Worm (Caenorhabditis elegans) whole organism, late embryonic: ENCODE measurements around the gene R12H7.4.
A peak's percentile ranks its signal among the peaks of the same experiment; 100 is the strongest.

Experiments
- F13H6.1 ChIP-seq: sonication (generic microtip); optimal IDR thresholded peaks from 2 replicates; lab custom pipeline; 2016; ENCODE audit warnings: missing genetic modification characterization, missing compliant biosample characterization
- K09A11.1 ChIP-seq: sonication (generic microtip); optimal IDR thresholded peaks from 2 replicates; lab custom pipeline; 2017; ENCODE audit warnings: antibody characterized with exemption, mild to moderate bottlenecking, missing genetic modification characterization, missing compliant biosample characterization; ENCODE audit not compliant: insufficient read depth
- Y22D7AL.16 ChIP-seq: sonication (generic microtip); optimal IDR thresholded peaks from 2 replicates; lab custom pipeline; 2016; ENCODE audit warnings: missing genetic modification characterization, missing compliant biosample characterization
- ama-1 ChIP-seq: fragments of 150-350 bp; optimal IDR thresholded peaks from 2 replicates; lab custom pipeline; 2014
- ceh-14 ChIP-seq: sonication (generic microtip); optimal IDR thresholded peaks from 2 replicates; lab custom pipeline; 2016; ENCODE audit warnings: missing genotype, missing genetic modification characterization, missing compliant biosample characterization
- ceh-18 ChIP-seq: sonication (generic microtip); optimal IDR thresholded peaks from 2 replicates; lab custom pipeline; 2016; ENCODE audit warnings: missing genetic modification characterization, missing compliant biosample characterization
- ceh-22 ChIP-seq: sonication (generic microtip); optimal IDR thresholded peaks from 2 replicates; lab custom pipeline; 2017; ENCODE audit warnings: missing biosample characterization, missing genetic modification characterization
- ceh-30 ChIP-seq: fragments of 150-350 bp; optimal IDR thresholded peaks from 2 replicates; lab custom pipeline; 2014; ENCODE audit warnings: missing biosample characterization, missing genetic modification characterization
- ceh-45 ChIP-seq: fragments of 200-800 bp; sonication (Bioruptor generic); IDR thresholded peaks from 2 replicates; pipeline ENCODE4 v1.3.6; 2022; ENCODE audit warnings: missing genetic modification reagents, missing genetic modification characterization, missing compliant biosample characterization
- ceh-48 ChIP-seq: sonication (generic microtip); optimal IDR thresholded peaks from 2 replicates; lab custom pipeline; 2016; ENCODE audit warnings: missing genetic modification characterization, inconsistent platforms, missing compliant biosample characterization
- ceh-6 ChIP-seq: fragments of 200-800 bp; sonication (Bioruptor generic); optimal IDR thresholded peaks from 2 replicates; lab custom pipeline; 2018; ENCODE audit warnings: mild to moderate bottlenecking, missing genetic modification characterization, missing compliant biosample characterization
- che-1 ChIP-seq: sonication (generic microtip); optimal IDR thresholded peaks from 2 replicates; lab custom pipeline; 2016; ENCODE audit warnings: mild to moderate bottlenecking, missing genetic modification characterization, missing compliant biosample characterization
- elt-2 ChIP-seq: sonication (generic microtip); optimal IDR thresholded peaks from 2 replicates; lab custom pipeline; 2016; ENCODE audit warnings: missing genetic modification reagents, missing genetic modification characterization, missing compliant biosample characterization
- fax-1 ChIP-seq: sonication (generic microtip); optimal IDR thresholded peaks from 2 replicates; lab custom pipeline; 2016; ENCODE audit warnings: missing genotype, missing genetic modification characterization, missing compliant biosample characterization
- gmeb-2 ChIP-seq: sonication (generic microtip); optimal IDR thresholded peaks from 2 replicates; lab custom pipeline; 2016; ENCODE audit warnings: missing genetic modification characterization, inconsistent platforms, missing compliant biosample characterization
- hlh-30 ChIP-seq: sonication (generic microtip); optimal IDR thresholded peaks from 2 replicates; lab custom pipeline; 2017; ENCODE audit warnings: antibody characterized with exemption, missing genetic modification characterization, missing compliant biosample characterization; ENCODE audit not compliant: insufficient read depth
- hlh-6 ChIP-seq: sonication (generic microtip); optimal IDR thresholded peaks from 2 replicates; lab custom pipeline; 2016; ENCODE audit warnings: missing genotype, missing genetic modification characterization, missing compliant biosample characterization
- hlh-8 ChIP-seq: sonication (generic microtip); optimal IDR thresholded peaks from 2 replicates; lab custom pipeline; 2016; ENCODE audit warnings: missing genotype, missing genetic modification characterization, missing compliant biosample characterization
- lim-6 ChIP-seq: sonication (generic microtip); optimal IDR thresholded peaks from 2 replicates; lab custom pipeline; 2016; ENCODE audit warnings: missing genetic modification characterization, missing compliant biosample characterization
- lin-11 ChIP-seq: fragments of 200-800 bp; sonication (Bioruptor generic); optimal IDR thresholded peaks from 2 replicates; lab custom pipeline; 2018; ENCODE audit warnings: mild to moderate bottlenecking, missing genetic modification characterization, missing compliant biosample characterization
- mec-3 ChIP-seq: sonication (generic microtip); optimal IDR thresholded peaks from 2 replicates; lab custom pipeline; 2016; ENCODE audit warnings: borderline replicate concordance, missing genetic modification characterization, missing compliant biosample characterization
- nfya-1 ChIP-seq: sonication (generic microtip); optimal IDR thresholded peaks from 2 replicates; lab custom pipeline; 2017; ENCODE audit warnings: missing genetic modification characterization, mild to moderate bottlenecking, missing compliant biosample characterization, antibody characterized with exemption, moderate library complexity
- odd-2 ChIP-seq: sonication (generic microtip); optimal IDR thresholded peaks from 2 replicates; lab custom pipeline; 2017; ENCODE audit warnings: antibody characterized with exemption, mild to moderate bottlenecking, missing genetic modification characterization, missing compliant biosample characterization
- pha-2 ChIP-seq: sonication (generic microtip); optimal IDR thresholded peaks from 2 replicates; lab custom pipeline; 2017; ENCODE audit warnings: mild to moderate bottlenecking, missing genetic modification characterization, missing compliant biosample characterization
- pqm-1 ChIP-seq: sonication (generic microtip); optimal IDR thresholded peaks from 2 replicates; lab custom pipeline; 2016; ENCODE audit warnings: missing genetic modification characterization, missing compliant biosample characterization
- pros-1 ChIP-seq: fragments of 150-350 bp; optimal IDR thresholded peaks from 2 replicates; lab custom pipeline; 2014; ENCODE audit warnings: missing biosample characterization, missing genetic modification reagents, missing genetic modification characterization
- ref-2 ChIP-seq: sonication (generic microtip); optimal IDR thresholded peaks from 2 replicates; lab custom pipeline; 2016; ENCODE audit warnings: missing genetic modification characterization, missing compliant biosample characterization
- rnt-1 ChIP-seq: sonication (generic microtip); optimal IDR thresholded peaks from 2 replicates; lab custom pipeline; 2016; ENCODE audit warnings: missing genetic modification characterization, missing compliant biosample characterization
- sdc-2 ChIP-seq: sonication (generic microtip); optimal IDR thresholded peaks from 2 replicates; lab custom pipeline; 2016; ENCODE audit warnings: missing genotype, missing genetic modification characterization, missing compliant biosample characterization
- sox-2 ChIP-seq: fragments of 200-800 bp; sonication (Bioruptor generic); IDR thresholded peaks from 2 replicates; pipeline ENCODE4 v1.3.6; 2022; ENCODE audit warnings: missing genetic modification reagents, missing genetic modification characterization, missing compliant biosample characterization
- unc-42 ChIP-seq: sonication (generic microtip); optimal IDR thresholded peaks from 2 replicates; lab custom pipeline; 2016; ENCODE audit warnings: missing genotype, missing genetic modification characterization, missing compliant biosample characterization

The R12H7.4 gene

DNA sequence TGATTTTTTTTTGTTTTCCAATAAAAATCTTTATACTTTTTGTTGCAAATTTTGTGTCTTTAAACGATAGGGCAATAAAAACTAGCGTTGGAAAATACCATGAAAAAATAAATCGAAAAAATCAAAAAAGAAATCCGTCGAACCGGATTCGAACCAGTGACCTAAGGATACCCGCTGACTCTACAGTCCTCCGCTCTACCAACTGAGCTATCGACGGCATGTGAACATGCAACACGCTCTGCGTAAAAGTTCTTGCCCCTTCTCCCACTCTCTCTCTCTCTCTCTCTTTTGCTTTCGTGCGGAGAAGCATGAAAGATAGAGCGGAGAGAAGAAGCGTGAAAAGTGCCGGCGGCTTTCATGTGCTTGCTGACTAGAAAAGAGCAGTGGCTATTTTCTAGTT lies 47.6 kb downstream of the R12H7.4 start (continued):
- no peak for TF ChIP-seq ceh-30 (tag; lab: Kevin White, UChicago)
- peak; percentile 56 for TF ChIP-seq fax-1 (tag; lab: Kevin White, UChicago)
- TF ChIP-seq lin-11, result peak; percentile 62
- no peak for TF ChIP-seq K09A11.1 (tag; lab: Kevin White, UChicago)
- peak; percentile 69 for TF ChIP-seq pha-2 (tag; lab: Kevin White, UChicago)
- TF ChIP-seq elt-2 (tag; lab: Kevin White, UChicago), result peak; percentile 69
- peak; percentile 83 for TF ChIP-seq hlh-6 (tag; lab: Kevin White, UChicago)
- peak; percentile 76 for TF ChIP-seq ceh-45
- peak; percentile 57 for TF ChIP-seq ceh-48 (tag; lab: Kevin White, UChicago)
- TF ChIP-seq ceh-18 (tag; lab: Kevin White, UChicago), result peak; percentile 53
- peak; percentile 81 for TF ChIP-seq sdc-2 (tag; lab: Kevin White, UChicago)
- TF ChIP-seq hlh-8 (tag; lab: Kevin White, UChicago), result peak; percentile 43
- TF ChIP-seq ceh-14 (tag; lab: Kevin White, UChicago), result peak; percentile 84
- TF ChIP-seq pqm-1, result peak; percentile 47
- TF ChIP-seq mec-3 (tag; lab: Kevin White, UChicago), result no peak
- no peak for TF ChIP-seq ama-1 (lab: Kevin White, UChicago)
- TF ChIP-seq sox-2 (GFP tag; lab: Robert Waterston, UW), result peak; percentile 68
- TF ChIP-seq pros-1, result no peak
- TF ChIP-seq nfya-1 (tag; lab: Kevin White, UChicago), result peak; percentile 44
- TF ChIP-seq che-1, result peak; percentile 74

DNA sequence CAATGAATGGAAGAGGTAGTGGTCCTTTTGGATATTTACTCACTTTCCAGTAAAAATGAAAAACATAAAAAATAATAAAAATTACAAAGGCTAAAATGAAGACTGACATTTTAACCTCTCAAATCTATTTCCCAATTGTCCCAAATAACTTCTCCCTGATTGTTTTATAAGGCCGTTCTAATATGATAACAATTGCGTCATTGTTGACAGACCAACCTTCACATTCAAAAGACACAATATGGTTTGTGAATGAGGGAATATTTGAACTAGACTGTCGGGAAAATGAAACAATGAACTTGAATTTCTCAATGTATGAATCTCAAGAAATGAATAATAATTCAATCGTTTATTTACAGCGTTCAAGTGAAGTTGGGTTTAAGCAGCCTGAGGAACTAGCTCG lies 50.3 kb downstream of the R12H7.4 start, which contains the start of gene cyp-14A1:
Gene cyp-14A1 (minus strand): TSS at position 126 of the 400 bp plus-strand sequence.
- TF ChIP-seq lim-6 (no peak), hlh-30 (tag; lab: Kevin White, UChicago) (no peak), ref-2 (tag; lab: Kevin White, UChicago) (no peak), ama-1 (lab: Kevin White, UChicago) (no peak), gmeb-2 (tag; lab: Kevin White, UChicago) (no peak), K09A11.1 (tag; lab: Kevin White, UChicago) (no peak), fax-1 (tag; lab: Kevin White, UChicago) (no peak), unc-42 (tag; lab: Kevin White, UChicago) (no peak), hlh-6 (tag; lab: Kevin White, UChicago) (no peak), odd-2 (no peak), ceh-6 (no peak), ceh-45 (no peak), rnt-1 (tag; lab: Kevin White, UChicago) (no peak), ceh-22 (tag; lab: Kevin White, UChicago) (no peak), F13H6.1 (no peak), Y22D7AL.16 (tag; lab: Kevin White, UChicago) (no peak)
